Worm (Caenorhabditis elegans) whole organism, L3 larva: ENCODE data around the gene B0035.21.
A peak's percentile ranks its signal among the peaks of the same experiment; 100 is the strongest.

ENCODE experiments used
- R02D3.7 ChIP-seq: fragments of 150-350 bp; optimal IDR thresholded peaks from 2 replicates; lab custom pipeline; 2014; ENCODE audit warnings: missing biosample characterization, missing genetic modification characterization
- ZK546.5 ChIP-seq: sonication (generic microtip); optimal IDR thresholded peaks from 2 replicates; lab custom pipeline; 2017; ENCODE audit warnings: missing biosample characterization, missing genetic modification characterization
- ama-1 ChIP-seq: fragments of 150-350 bp; optimal IDR thresholded peaks from 2 replicates; lab custom pipeline; 2018
- ceh-16 ChIP-seq: sonication (generic microtip); optimal IDR thresholded peaks from 2 replicates; lab custom pipeline; 2017; ENCODE audit warnings: missing biosample characterization, missing genetic modification characterization
- daf-12 ChIP-seq: fragments of 150-350 bp; optimal IDR thresholded peaks from 2 replicates; lab custom pipeline; 2014; ENCODE audit warnings: missing biosample characterization, missing genetic modification reagents, missing genetic modification characterization
- egl-5 ChIP-seq: fragments of 150-350 bp; optimal IDR thresholded peaks from 2 replicates; lab custom pipeline; 2017; ENCODE audit warnings: missing biosample characterization, missing genetic modification reagents, missing genetic modification characterization, inconsistent platforms
- eor-1 ChIP-seq, 2 experiments: fragments of 150-350 bp; optimal IDR thresholded peaks; 2 replicates each; lab custom pipeline; 2014 to 2018; ENCODE audit warnings: missing biosample characterization in 2 of 2, missing genetic modification characterization in 2 of 2
- fos-1 ChIP-seq: fragments of 150-350 bp; optimal IDR thresholded peaks from 2 replicates; lab custom pipeline; 2014; ENCODE audit warnings: missing biosample characterization, missing genetic modification characterization
- hmg-11 ChIP-seq: sonication (generic microtip); optimal IDR thresholded peaks from 2 replicates; lab custom pipeline; 2016; ENCODE audit warnings: missing genetic modification characterization, missing compliant biosample characterization
- lin-15B ChIP-seq: fragments of 150-350 bp; optimal IDR thresholded peaks from 2 replicates; lab custom pipeline; 2014; ENCODE audit warnings: missing biosample characterization, missing genetic modification characterization
- lsy-12 ChIP-seq: sonication (generic microtip); optimal IDR thresholded peaks from 2 replicates; lab custom pipeline; 2016; ENCODE audit warnings: mild to moderate bottlenecking, missing genetic modification characterization, missing compliant biosample characterization
- mml-1 ChIP-seq: fragments of 150-350 bp; sonication (generic microtip); optimal IDR thresholded peaks from 3 replicates; lab custom pipeline; 2014; ENCODE audit warnings: missing biosample characterization, missing genetic modification characterization
- nfya-1 ChIP-seq: sonication (generic microtip); optimal IDR thresholded peaks from 2 replicates; lab custom pipeline; 2017; ENCODE audit warnings: missing genetic modification characterization, mild to moderate bottlenecking, missing compliant biosample characterization, antibody characterized with exemption, moderate library complexity; ENCODE audit not compliant: insufficient read depth
- nhr-11 ChIP-seq: fragments of 150-350 bp; optimal IDR thresholded peaks from 2 replicates; lab custom pipeline; 2014; ENCODE audit warnings: missing biosample characterization, missing genetic modification characterization
- nhr-12 ChIP-seq: fragments of 150-350 bp; optimal IDR thresholded peaks from 2 replicates; lab custom pipeline; 2014; ENCODE audit warnings: missing biosample characterization, missing genetic modification characterization
- nhr-23 ChIP-seq: fragments of 150-350 bp; optimal IDR thresholded peaks from 2 replicates; lab custom pipeline; 2014; ENCODE audit warnings: missing biosample characterization, missing genetic modification reagents, missing genetic modification characterization
- nhr-237 ChIP-seq: fragments of 150-350 bp; optimal IDR thresholded peaks from 2 replicates; lab custom pipeline; 2014; ENCODE audit warnings: missing biosample characterization, missing genetic modification characterization
- nhr-25 ChIP-seq: sonication (generic microtip); optimal IDR thresholded peaks from 2 replicates; lab custom pipeline; 2017; ENCODE audit warnings: missing biosample characterization, missing genetic modification characterization
- nhr-28 ChIP-seq: fragments of 150-350 bp; optimal IDR thresholded peaks from 2 replicates; lab custom pipeline; 2014; ENCODE audit warnings: missing biosample characterization, missing genetic modification characterization
- nhr-43 ChIP-seq: sonication (generic microtip); optimal IDR thresholded peaks from 2 replicates; lab custom pipeline; 2016; ENCODE audit warnings: mild to moderate bottlenecking, missing genetic modification characterization, missing compliant biosample characterization; ENCODE audit not compliant: poor library complexity, severe bottlenecking
- nhr-67 ChIP-seq: fragments of 150-350 bp; optimal IDR thresholded peaks from 2 replicates; lab custom pipeline; 2014; ENCODE audit warnings: missing biosample characterization, missing genetic modification characterization
- nhr-77 ChIP-seq: fragments of 150-350 bp; optimal IDR thresholded peaks from 2 replicates; lab custom pipeline; 2014; ENCODE audit warnings: missing biosample characterization, missing genetic modification characterization
- pha-4 ChIP-seq: fragments of 150-350 bp; optimal IDR thresholded peaks from 2 replicates; lab custom pipeline; 2014; ENCODE audit warnings: missing biosample characterization, missing genetic modification reagents, missing genetic modification characterization
- pqm-1 ChIP-seq: fragments of 150-350 bp; optimal IDR thresholded peaks from 2 replicates; lab custom pipeline; 2017; ENCODE audit warnings: missing biosample characterization, missing genetic modification characterization, inconsistent platforms
- sea-2 ChIP-seq: fragments of 150-350 bp; sonication (generic microtip); optimal IDR thresholded peaks from 4 replicates; lab custom pipeline; 2014; ENCODE audit warnings: missing biosample characterization, missing genetic modification reagents, missing genetic modification characterization
- snpc-4 ChIP-seq: fragments of 150-350 bp; optimal IDR thresholded peaks from 2 replicates; lab custom pipeline; 2014; ENCODE audit warnings: missing biosample characterization, missing genetic modification characterization
- tbx-2 ChIP-seq: sonication (generic microtip); optimal IDR thresholded peaks from 2 replicates; lab custom pipeline; 2016; ENCODE audit warnings: mild to moderate bottlenecking, missing genetic modification characterization, missing compliant biosample characterization
- unc-62 ChIP-seq: fragments of 150-350 bp; sonication (generic microtip); optimal IDR thresholded peaks from 4 replicates; lab custom pipeline; 2014; ENCODE audit warnings: missing biosample characterization, missing genetic modification reagents, missing genetic modification characterization

The B0035.21 gene

DNA sequence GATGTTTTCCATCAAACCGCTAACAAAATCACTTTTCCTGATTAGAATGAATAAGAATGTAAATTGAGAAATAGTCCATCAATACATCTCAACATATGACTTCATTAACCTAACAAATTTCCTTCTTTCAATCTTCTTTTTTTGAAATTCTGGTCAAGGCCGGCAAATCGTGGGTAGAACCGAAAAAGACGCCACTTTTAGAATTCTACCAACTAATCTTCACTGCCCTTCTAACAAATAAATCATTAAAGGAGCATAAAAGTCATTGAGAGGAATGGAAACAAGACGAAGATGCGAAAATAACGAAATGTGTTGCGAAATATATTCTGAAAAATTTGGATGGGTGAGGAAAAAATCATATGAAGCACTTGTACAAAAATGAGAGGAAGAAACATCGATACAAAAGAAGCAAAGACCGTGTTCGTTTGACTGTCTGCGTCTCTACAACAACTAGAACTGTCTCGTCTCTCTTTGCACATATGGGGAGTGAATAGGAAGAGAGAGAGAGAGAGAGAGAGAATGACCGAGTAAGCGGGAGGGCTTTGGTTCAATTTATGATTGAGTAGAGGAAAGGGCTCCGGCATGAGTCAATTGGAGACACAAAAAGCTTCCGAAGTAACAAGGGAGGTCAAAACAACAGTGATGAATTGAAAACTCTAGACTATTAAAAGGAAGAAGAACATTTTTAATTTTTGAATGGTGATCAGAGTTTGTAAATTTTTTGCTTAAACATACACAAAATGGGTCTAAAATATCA is 36.9 kb downstream of the B0035.21 start (continued):
- TF ChIP-seq pha-4 (tag; lab: Kevin White, UChicago) (peak; percentile 60), ZK546.5 (tag; lab: Kevin White, UChicago) (no peak), nhr-11 (tag; lab: Kevin White, UChicago) (no peak), mml-1 (no peak), nhr-67 (tag; lab: Kevin White, UChicago) (no peak), nhr-28 (tag; lab: Kevin White, UChicago) (no peak), R02D3.7 (tag; lab: Kevin White, UChicago) (no peak), lsy-12 (tag; lab: Kevin White, UChicago) (no peak), fos-1 (tag; lab: Kevin White, UChicago) (no peak), daf-12 (tag; lab: Kevin White, UChicago) (no peak)

DNA sequence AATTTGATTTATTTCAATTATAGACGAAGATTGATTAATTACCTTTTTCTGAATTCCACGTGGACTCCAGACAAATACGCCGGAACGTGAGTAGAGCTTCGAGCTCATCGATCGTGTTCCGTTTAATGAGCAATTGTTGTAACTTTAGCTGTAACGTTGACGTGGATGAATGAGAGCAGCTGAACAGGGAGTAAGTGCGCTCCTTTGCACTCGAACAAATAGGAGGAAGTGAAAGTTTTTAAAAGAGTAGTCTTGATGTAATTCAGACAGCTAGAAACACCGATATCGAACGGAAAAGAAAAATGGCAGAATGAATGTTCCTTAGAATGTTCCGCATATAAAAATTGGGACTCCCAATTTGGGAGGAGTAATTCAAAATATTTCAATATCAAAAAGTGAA is 44.6 kb downstream of the B0035.21 start, which contains the start of gene sec-31:
Gene sec-31 (minus strand): TSS at position 148 of the 400 bp plus-strand sequence.
- TF ChIP-seq nhr-25 (tag; lab: Kevin White, UChicago): peak; percentile 37
- peak; percentile 6 for TF ChIP-seq nhr-23 (tag; lab: Kevin White, UChicago)
- TF ChIP-seq lin-15B (tag; lab: Kevin White, UChicago): peak; percentile 46
- TF ChIP-seq nhr-28 (tag; lab: Kevin White, UChicago): no peak

DNA sequence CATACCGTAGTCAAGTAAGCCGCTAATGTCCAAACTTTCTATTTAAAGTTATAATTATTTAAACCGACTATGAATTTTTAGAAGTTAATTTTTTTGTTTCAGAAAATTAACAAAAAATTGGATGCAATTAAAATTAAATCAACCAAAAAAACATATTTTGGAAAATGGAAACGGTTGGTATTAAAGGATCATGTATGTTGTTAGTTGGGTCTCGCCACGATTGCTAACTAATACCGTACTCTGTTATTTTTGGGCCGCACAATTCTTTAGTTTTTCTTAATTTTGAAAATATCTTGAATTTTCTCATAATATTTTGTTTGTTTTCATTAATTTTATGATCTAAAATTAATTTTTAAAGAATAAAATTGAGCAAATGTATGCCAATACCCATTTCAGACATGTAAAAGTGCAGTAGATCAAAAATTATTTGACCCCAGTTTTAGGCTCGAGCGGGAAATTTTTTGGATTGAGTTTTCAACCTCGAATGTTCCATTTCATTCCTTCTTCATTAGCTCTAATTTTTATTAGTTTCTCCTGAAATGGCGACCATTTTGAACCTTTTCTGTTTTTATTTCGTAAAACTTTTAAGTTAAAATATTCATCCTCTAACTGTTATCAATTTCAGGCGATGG is 45.4 kb downstream of the B0035.21 start, which contains the start of gene cbd-1:
Gene cbd-1 (plus strand): TSS at position 626 of the 632 bp plus-strand sequence.
- TF ChIP-seq pqm-1 (tag; lab: Kevin White, UChicago) (no peak), nhr-12 (tag; lab: Kevin White, UChicago) (no peak), nhr-67 (tag; lab: Kevin White, UChicago) (no peak), eor-1 (tag; optimal IDR thresholded peaks at IDR 0.05; lab: Kevin White, UChicago) (no peak), ceh-16 (tag; lab: Kevin White, UChicago) (no peak), snpc-4 (tag; lab: Kevin White, UChicago) (no peak), ZK546.5 (tag; lab: Kevin White, UChicago) (no peak), unc-62 (no peak), nhr-43 (tag; lab: Kevin White, UChicago) (no peak), nhr-23 (tag; lab: Kevin White, UChicago) (no peak), tbx-2 (tag; lab: Kevin White, UChicago) (no peak), egl-5 (tag; lab: Kevin White, UChicago) (no peak), ama-1 (no peak), nhr-77 (tag; lab: Kevin White, UChicago) (no peak), nhr-11 (tag; lab: Kevin White, UChicago) (no peak), sea-2 (no peak), nfya-1 (tag; lab: Kevin White, UChicago) (no peak), nhr-237 (tag; lab: Kevin White, UChicago) (no peak), fos-1 (tag; lab: Kevin White, UChicago) (no peak)

- TF ChIP-seq hmg-11 (tag; lab: Kevin White, UChicago): no peak
- no peak for TF ChIP-seq lin-15B (tag; lab: Kevin White, UChicago)
- TF ChIP-seq eor-1 (tag; optimal IDR thresholded peaks at IDR 0.05; lab: Kevin White, UChicago): no peak
Measured at ce11 chrIV:11375713-11376112, 48.7 kb downstream of the B0035.21 start.
